Fruit fly (Drosophila melanogaster) whole organism, embryonic: ENCODE measurements around the gene Prtl99C.

Experiments
- CG16779 ChIP-seq: fragments of 200-800 bp; sonication (Bioruptor generic); IDR thresholded peaks from 2 replicates; pipeline ENCODE4 v1.3.6; 2022; ENCODE audit warnings: missing biosample characterization, missing genetic modification characterization
- CG2199 ChIP-seq: fragments of 200-800 bp; sonication (Bioruptor generic); IDR thresholded peaks from 3 replicates; pipeline ENCODE4 v1.3.6; 2022; ENCODE audit warnings: missing biosample characterization, missing genetic modification characterization
- CG4854 ChIP-seq: fragments of 200-800 bp; sonication (Bioruptor generic); optimal IDR thresholded peaks from 2 replicates; lab custom pipeline; 2016; ENCODE audit warnings: missing biosample characterization, missing genetic modification characterization, inconsistent platforms
- CG8290 ChIP-seq, 3 experiments: fragments of 200-800 bp; sonication (Bioruptor generic); optimal IDR thresholded peaks; 2 replicates each; lab custom pipeline; 2016 to 2019; ENCODE audit warnings: missing biosample characterization in 3 of 3, missing genetic modification characterization in 3 of 3, mild to moderate bottlenecking in 2 of 3, moderate library complexity in 1 of 3
- bsh ChIP-seq, 2 experiments: fragments of 200-800 bp; sonication (Bioruptor generic); optimal IDR thresholded peaks; 2 replicates each; lab custom pipeline; 2017 to 2018; ENCODE audit warnings: mild to moderate bottlenecking in 2 of 2, missing biosample characterization in 2 of 2, missing genetic modification characterization in 2 of 2, moderate library complexity in 1 of 2
- p53 ChIP-seq: fragments of 200-800 bp; sonication (Bioruptor generic); optimal IDR thresholded peaks from 2 replicates; lab custom pipeline; 2016; ENCODE audit warnings: missing biosample characterization, missing genetic modification characterization

- TF ChIP-seq CG16779 (GFP tag; lab: Robert Waterston, UW) = no peak
- no peak for TF ChIP-seq bsh (GFP tag; optimal IDR thresholded peaks at IDR 0.05; lab: Kevin White, UChicago)
- TF ChIP-seq CG2199 (GFP tag; lab: Robert Waterston, UW) = no peak
- no peak for TF ChIP-seq CG8290 (GFP tag; optimal IDR thresholded peaks at IDR 0.05; lab: Kevin White, UChicago)
- no peak for TF ChIP-seq CG8290 (tag; optimal IDR thresholded peaks at IDR 0.05; lab: Kevin White, UChicago)
- no peak for TF ChIP-seq p53 (GFP tag; lab: Kevin White, UChicago)
- TF ChIP-seq CG4854 (GFP tag; lab: Kevin White, UChicago) = no peak
These were observed 11.4 kb downstream of the Prtl99C start for dm6 chr3R:29847126-29847525.
